Worm (Caenorhabditis elegans) whole organism, mixed stage, embryonic: Measurements from ENCODE around the gene C37C3.11.

ENCODE experiments used
- lin-32 ChIP-seq: fragments of 200-800 bp; sonication (Bioruptor generic); optimal IDR thresholded peaks from 2 replicates; lab custom pipeline; 2018; ENCODE audit warnings: mild to moderate bottlenecking, missing genetic modification characterization, missing compliant biosample characterization
- nhr-28 ChIP-seq: fragments of 150-350 bp; optimal IDR thresholded peaks from 2 replicates; lab custom pipeline; 2014; ENCODE audit warnings: missing biosample characterization, missing genetic modification characterization
- pha-4 ChIP-seq: fragments of 150-350 bp; optimal IDR thresholded peaks from 2 replicates; lab custom pipeline; 2018; ENCODE audit warnings: missing biosample characterization, missing genetic modification reagents, missing genetic modification characterization

DNA sequence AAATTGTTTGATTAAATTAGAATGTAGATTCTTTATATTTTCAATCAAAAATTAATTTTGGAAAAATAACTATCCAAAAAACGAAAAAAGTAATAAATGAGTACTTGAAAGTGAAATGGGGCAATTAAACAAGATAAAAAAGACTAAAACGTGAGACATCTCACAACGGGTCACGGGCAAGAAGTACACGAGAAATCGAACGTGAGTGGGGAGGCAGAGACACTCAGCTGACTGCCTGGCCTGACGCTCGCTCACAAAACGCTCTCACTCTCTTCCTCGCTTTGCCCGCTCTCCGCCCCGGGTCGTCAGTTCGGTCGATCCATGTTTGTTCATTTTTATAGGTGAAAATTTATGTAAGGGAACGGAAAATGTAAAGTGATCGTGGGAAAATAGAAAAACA is 16.3 kb downstream of the C37C3.11 start:
- TF ChIP-seq lin-32 (no peak), nhr-28 (tag; lab: Kevin White, UChicago) (no peak), pha-4 (tag; lab: Kevin White, UChicago) (no peak)
